Fruit fly (Drosophila melanogaster) whole organism, embryonic: ENCODE data around the gene zye.

ENCODE experiments used
- Atf6 ChIP-seq: fragments of 200-800 bp; sonication (Bioruptor generic); IDR thresholded peaks from 2 replicates; pipeline ENCODE4 v1.3.6; 2022; ENCODE audit warnings: missing biosample characterization, missing genetic modification characterization
- BtbVII ChIP-seq: fragments of 200-800 bp; sonication (Bioruptor generic); optimal IDR thresholded peaks from 3 replicates; lab custom pipeline; 2017; ENCODE audit warnings: missing biosample characterization, mild to moderate bottlenecking, missing genetic modification characterization
- CG11560 ChIP-seq: fragments of 200-800 bp; sonication (Bioruptor generic); IDR thresholded peaks from 3 replicates; pipeline ENCODE4 v1.3.6; 2022; ENCODE audit warnings: missing biosample characterization, missing genetic modification characterization
- CG13775 ChIP-seq: fragments of 200-800 bp; sonication (Bioruptor generic); optimal IDR thresholded peaks from 3 replicates; lab custom pipeline; 2017; ENCODE audit warnings: missing biosample characterization, mild to moderate bottlenecking, missing genetic modification characterization
- CG1529 ChIP-seq: fragments of 200-800 bp; sonication (Bioruptor generic); optimal IDR thresholded peaks from 3 replicates; lab custom pipeline; 2018; ENCODE audit warnings: missing biosample characterization, missing genetic modification characterization
- CG15601 ChIP-seq: fragments of 200-800 bp; sonication (Bioruptor generic); optimal IDR thresholded peaks from 3 replicates; lab custom pipeline; 2019; ENCODE audit warnings: missing biosample characterization, mild to moderate bottlenecking, missing genetic modification characterization, moderate library complexity
- CG17568 ChIP-seq: fragments of 200-800 bp; sonication (Bioruptor generic); optimal IDR thresholded peaks from 2 replicates; lab custom pipeline; 2018; ENCODE audit warnings: missing biosample characterization, mild to moderate bottlenecking, missing genetic modification characterization, moderate library complexity
- CG17912 ChIP-seq: fragments of 200-800 bp; sonication (Bioruptor generic); optimal IDR thresholded peaks from 2 replicates; lab custom pipeline; 2018; ENCODE audit warnings: missing biosample characterization, mild to moderate bottlenecking, missing genetic modification characterization
- CG18011 ChIP-seq: fragments of 200-800 bp; sonication (Bioruptor generic); optimal IDR thresholded peaks from 2 replicates; lab custom pipeline; 2017; ENCODE audit warnings: missing biosample characterization, missing genetic modification characterization, mild to moderate bottlenecking, moderate library complexity, missing genotype
- CG18262 ChIP-seq: fragments of 200-800 bp; optimal IDR thresholded peaks from 3 replicates; lab custom pipeline; 2019; ENCODE audit warnings: missing biosample characterization, mild to moderate bottlenecking, missing genetic modification characterization, moderate library complexity
- CG2120 ChIP-seq: fragments of 200-800 bp; sonication (Bioruptor generic); optimal IDR thresholded peaks from 3 replicates; lab custom pipeline; 2016; ENCODE audit warnings: missing biosample characterization, missing genetic modification characterization
- CG2199 ChIP-seq: fragments of 200-800 bp; sonication (Bioruptor generic); IDR thresholded peaks from 3 replicates; pipeline ENCODE4 v1.3.6; 2022; ENCODE audit warnings: missing biosample characterization, missing genetic modification characterization
- CG31224 ChIP-seq: fragments of 200-800 bp; sonication (Bioruptor generic); IDR thresholded peaks from 2 replicates; pipeline ENCODE4 v1.3.6; 2022; ENCODE audit warnings: missing biosample characterization, missing genetic modification characterization
- CG31388 ChIP-seq: fragments of 200-800 bp; sonication (Bioruptor generic); optimal IDR thresholded peaks from 2 replicates; lab custom pipeline; 2016; ENCODE audit warnings: missing biosample characterization, missing genetic modification characterization
- CG31441 ChIP-seq: fragments of 200-800 bp; sonication (Bioruptor generic); IDR thresholded peaks from 2 replicates; pipeline ENCODE4 v1.3.6; 2022; ENCODE audit warnings: missing biosample characterization, missing genetic modification characterization
- CG4424 ChIP-seq: fragments of 200-800 bp; sonication (Bioruptor generic); optimal IDR thresholded peaks from 3 replicates; lab custom pipeline; 2016; ENCODE audit warnings: missing biosample characterization, missing genetic modification characterization
- CG6683 ChIP-seq: fragments of 200-800 bp; sonication (Bioruptor generic); optimal IDR thresholded peaks from 2 replicates; lab custom pipeline; 2017; ENCODE audit warnings: missing biosample characterization, mild to moderate bottlenecking, missing genetic modification characterization, missing genetic modification reagents
- CG8281 ChIP-seq: fragments of 200-800 bp; sonication (Bioruptor generic); optimal IDR thresholded peaks from 2 replicates; lab custom pipeline; 2018; ENCODE audit warnings: missing biosample characterization, mild to moderate bottlenecking, missing genetic modification characterization, moderate library complexity
- CG8388 ChIP-seq: fragments of 200-800 bp; sonication (Bioruptor generic); optimal IDR thresholded peaks from 2 replicates; lab custom pipeline; 2019; ENCODE audit warnings: missing biosample characterization, mild to moderate bottlenecking, missing genetic modification characterization, moderate library complexity
- CHES-1-like ChIP-seq: fragments of 200-800 bp; sonication (Bioruptor generic); optimal IDR thresholded peaks from 2 replicates; lab custom pipeline; 2016; ENCODE audit warnings: missing biosample characterization, missing genetic modification characterization
- Dfd ChIP-seq, 2 experiments: fragments of >200 bp; optimal IDR thresholded peaks; 2 replicates each; lab custom pipeline; 2017; ENCODE audit warnings: missing biosample characterization in 2 of 2, missing genetic modification characterization in 2 of 2
- Ets97D ChIP-seq: fragments of 200-800 bp; sonication (Bioruptor generic); optimal IDR thresholded peaks from 3 replicates; lab custom pipeline; 2016; ENCODE audit warnings: missing biosample characterization, missing genetic modification characterization
- H15 ChIP-seq: fragments of 200-800 bp; sonication (Bioruptor generic); IDR thresholded peaks from 3 replicates; pipeline ENCODE4 v1.3.6; 2022; ENCODE audit warnings: missing biosample characterization, missing genetic modification characterization
- HLHmδ ChIP-seq: fragments of 200-800 bp; sonication (Bioruptor generic); optimal IDR thresholded peaks from 2 replicates; lab custom pipeline; 2018; ENCODE audit warnings: missing biosample characterization, mild to moderate bottlenecking, missing genetic modification characterization, moderate library complexity
- Hr51 ChIP-seq, 2 experiments: fragments of 200-800 bp; sonication (Bioruptor generic); optimal IDR thresholded peaks; 2 replicates in 1 of 2; 3 replicates in 1 of 2; lab custom pipeline; 2016 to 2018; ENCODE audit warnings: missing biosample characterization in 2 of 2, missing genetic modification characterization in 2 of 2, mild to moderate bottlenecking in 1 of 2, moderate library complexity in 1 of 2
- Kr ChIP-seq: fragments of 200-800 bp; sonication (Bioruptor generic); optimal IDR thresholded peaks from 2 replicates; lab custom pipeline; 2017; ENCODE audit warnings: missing biosample characterization, mild to moderate bottlenecking, missing genetic modification characterization
- Myb ChIP-seq: fragments of 200-800 bp; sonication (Bioruptor generic); optimal IDR thresholded peaks from 2 replicates; lab custom pipeline; 2016; ENCODE audit warnings: missing biosample characterization, missing genetic modification characterization
- Opbp ChIP-seq: fragments of 200-800 bp; sonication (Bioruptor generic); IDR thresholded peaks from 3 replicates; pipeline ENCODE4 v1.3.6; 2022; ENCODE audit warnings: missing biosample characterization, missing genetic modification characterization; ENCODE audit not compliant: partially characterized antibody
- PHDP ChIP-seq: fragments of 200-800 bp; sonication (Bioruptor generic); optimal IDR thresholded peaks from 3 replicates; lab custom pipeline; 2018; ENCODE audit warnings: missing biosample characterization, mild to moderate bottlenecking, missing genetic modification characterization, moderate library complexity
- Xrp1 ChIP-seq: fragments of 200-800 bp; sonication (Bioruptor generic); IDR thresholded peaks from 2 replicates; pipeline ENCODE4 v1.3.6; 2022; ENCODE audit warnings: missing biosample characterization, missing genetic modification characterization
- ac ChIP-seq: fragments of 200-800 bp; sonication (Bioruptor generic); optimal IDR thresholded peaks from 3 replicates; lab custom pipeline; 2017; ENCODE audit warnings: missing biosample characterization, mild to moderate bottlenecking, missing genetic modification characterization
- bowl ChIP-seq: fragments of 200-800 bp; sonication (Bioruptor generic); IDR thresholded peaks from 2 replicates; pipeline ENCODE4 v1.3.6; 2022; ENCODE audit warnings: missing biosample characterization, missing genetic modification characterization
- chinmo ChIP-seq: fragments of 200-800 bp; sonication (Bioruptor generic); IDR thresholded peaks from 4 replicates; pipeline ENCODE4 v1.3.6; 2022; ENCODE audit warnings: missing biosample characterization, missing genetic modification characterization; ENCODE audit not compliant: partially characterized antibody
- crol ChIP-seq: fragments of 200-800 bp; sonication (Bioruptor generic); IDR thresholded peaks from 2 replicates; pipeline ENCODE4 v1.3.6; 2022; ENCODE audit warnings: missing biosample characterization, missing genetic modification characterization
- dm ChIP-seq: fragments of 200-800 bp; sonication (Bioruptor generic); optimal IDR thresholded peaks from 3 replicates; lab custom pipeline; 2016; ENCODE audit warnings: missing biosample characterization, missing genetic modification characterization
- hbn ChIP-seq: fragments of 200-800 bp; sonication (Bioruptor generic); IDR thresholded peaks from 2 replicates; pipeline ENCODE4 v1.3.6; 2022; ENCODE audit warnings: missing biosample characterization, missing genetic modification characterization; ENCODE audit not compliant: partially characterized antibody
- hkb ChIP-seq, 2 experiments: fragments of 200-800 bp in 1 of 2; fragments of >200 bp in 1 of 2; sonication (Bioruptor generic) in 1 of 2; IDR thresholded peaks in 1 of 2; optimal IDR thresholded peaks in 1 of 2; 2 replicates each; pipeline versions ENCODE4 v1.3.6 to Lab custom; 2017 to 2022; ENCODE audit warnings: missing biosample characterization in 1 of 2, missing genetic modification characterization in 1 of 2
- jing ChIP-seq: fragments of 200-800 bp; sonication (Bioruptor generic); optimal IDR thresholded peaks from 2 replicates; lab custom pipeline; 2018; ENCODE audit warnings: missing biosample characterization, mild to moderate bottlenecking, missing genetic modification characterization
- mam ChIP-seq: fragments of 200-800 bp; sonication (Bioruptor generic); optimal IDR thresholded peaks from 3 replicates; lab custom pipeline; 2016; ENCODE audit warnings: missing biosample characterization, missing genetic modification characterization
- peb ChIP-seq: fragments of 200-800 bp; sonication (Bioruptor generic); IDR thresholded peaks from 2 replicates; pipeline ENCODE4 v1.3.6; 2022; ENCODE audit warnings: missing biosample characterization, missing genetic modification characterization
- pfk ChIP-seq: fragments of 200-800 bp; sonication (Bioruptor generic); optimal IDR thresholded peaks from 2 replicates; lab custom pipeline; 2018; ENCODE audit warnings: missing biosample characterization, mild to moderate bottlenecking, missing genetic modification characterization, moderate library complexity
- pho ChIP-seq: fragments of 200-800 bp; sonication (Bioruptor generic); optimal IDR thresholded peaks from 2 replicates; lab custom pipeline; 2016; ENCODE audit warnings: missing biosample characterization, missing genetic modification characterization
- pnt ChIP-seq: fragments of 200-800 bp; sonication (Bioruptor generic); optimal IDR thresholded peaks from 3 replicates; lab custom pipeline; 2016; ENCODE audit warnings: missing biosample characterization, missing genetic modification characterization
- tx ChIP-seq: fragments of 200-800 bp; sonication (Bioruptor generic); optimal IDR thresholded peaks from 2 replicates; lab custom pipeline; 2016; ENCODE audit warnings: missing biosample characterization, missing genetic modification characterization
- vnd ChIP-seq: fragments of 200-800 bp; sonication (Bioruptor generic); IDR thresholded peaks from 3 replicates; pipeline ENCODE4 v1.3.6; 2022; ENCODE audit warnings: missing biosample characterization, missing genetic modification characterization; ENCODE audit not compliant: partially characterized antibody
- yki ChIP-seq: fragments of >200 bp; optimal IDR thresholded peaks from 3 replicates; lab custom pipeline; 2018

zye gene

DNA sequence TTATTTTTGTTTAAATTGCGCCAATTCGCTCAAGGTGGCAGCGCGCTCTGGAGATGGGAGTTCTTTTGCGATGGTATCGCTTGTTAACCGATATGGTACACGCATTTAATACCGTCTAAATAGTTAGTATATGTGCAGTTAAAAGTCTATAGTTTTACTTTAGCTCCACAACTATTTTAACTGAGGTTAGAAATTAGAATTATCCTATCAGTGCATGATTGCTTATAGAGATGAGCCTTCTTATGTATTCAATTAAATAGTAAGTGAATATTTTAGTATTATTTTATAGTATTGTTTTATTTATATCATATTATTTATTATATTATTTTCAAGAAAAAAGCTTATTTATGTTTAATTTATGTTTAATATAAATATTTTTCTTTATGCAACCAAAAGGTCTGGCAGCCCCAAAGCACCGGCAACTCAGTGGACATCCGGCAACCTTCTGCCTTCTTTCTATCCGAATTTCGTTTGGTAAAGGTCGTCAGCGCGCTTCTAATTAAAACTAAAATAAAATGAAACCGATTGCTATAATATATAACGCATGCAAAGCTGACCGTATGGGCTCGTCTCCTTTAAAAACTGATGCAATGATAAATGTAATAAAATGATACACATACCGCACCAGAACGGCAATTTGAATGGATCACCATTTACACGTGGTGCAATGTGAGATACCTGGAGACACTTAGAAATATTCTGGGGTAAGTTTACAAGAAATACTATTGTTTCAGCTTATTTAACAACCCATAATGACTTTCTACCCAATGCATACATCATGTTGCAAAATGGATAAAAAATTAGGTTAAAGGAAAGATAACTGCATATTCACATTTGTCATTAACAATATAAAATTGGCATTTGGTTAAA lies 39.6 kb downstream of the zye start, which contains the start of gene CG5199 (continued):
- TF ChIP-seq chinmo (GFP tag; lab: Robert Waterston, UW) (no peak), Ets97D (GFP tag; lab: Kevin White, UChicago) (peak; percentile 40), pfk (GFP tag; lab: Kevin White, UChicago) (no peak), CG1529 (GFP tag; lab: Kevin White, UChicago) (no peak), yki (lab: Kevin White, UChicago) (no peak), Xrp1 (peak; percentile 67), CG11560 (tag; lab: Robert Waterston, UW) (peak; percentile 56; the same call in 1 of the 3 replicates), CG15601 (peak; percentile 65), hbn (peak; percentile 61), Atf6 (GFP tag; lab: Robert Waterston, UW) (no peak), vnd (GFP tag; lab: Robert Waterston, UW) (peak; percentile 81), hkb (optimal IDR thresholded peaks at IDR 0.05; lab: Kevin White, UChicago) (no peak), hkb (GFP tag; IDR thresholded peaks at IDR 0.05; lab: Robert Waterston, UW) (no peak), bowl (GFP tag; lab: Robert Waterston, UW) (no peak), CG8388 (GFP tag; lab: Kevin White, UChicago) (peak; percentile 74), peb (GFP tag; lab: Robert Waterston, UW) (no peak), CG18011 (no peak), Myb (GFP tag; lab: Kevin White, UChicago) (peak; percentile 25), Hr51 (GFP tag; optimal IDR thresholded peaks at IDR 0.05; lab: Kevin White, UChicago) (peak; percentile 0 to 65), PHDP (tag; lab: Kevin White, UChicago) (peak; percentile 62), CG17912 (GFP tag; lab: Kevin White, UChicago) (no peak), pho (GFP tag; lab: Kevin White, UChicago) (peak; percentile 15), crol (GFP tag; lab: Robert Waterston, UW) (no peak; the same call in 1 of the 2 replicates), CG2199 (GFP tag; lab: Robert Waterston, UW) (no peak), CG13775 (GFP tag; lab: Kevin White, UChicago) (peak; percentile 85), CG31388 (GFP tag; lab: Kevin White, UChicago) (peak; percentile 56), CHES-1-like (GFP tag; lab: Kevin White, UChicago) (peak; percentile 28), jing (GFP tag; lab: Kevin White, UChicago) (no peak)
- TF ChIP-seq, all 482 proteins: peak for 275

DNA sequence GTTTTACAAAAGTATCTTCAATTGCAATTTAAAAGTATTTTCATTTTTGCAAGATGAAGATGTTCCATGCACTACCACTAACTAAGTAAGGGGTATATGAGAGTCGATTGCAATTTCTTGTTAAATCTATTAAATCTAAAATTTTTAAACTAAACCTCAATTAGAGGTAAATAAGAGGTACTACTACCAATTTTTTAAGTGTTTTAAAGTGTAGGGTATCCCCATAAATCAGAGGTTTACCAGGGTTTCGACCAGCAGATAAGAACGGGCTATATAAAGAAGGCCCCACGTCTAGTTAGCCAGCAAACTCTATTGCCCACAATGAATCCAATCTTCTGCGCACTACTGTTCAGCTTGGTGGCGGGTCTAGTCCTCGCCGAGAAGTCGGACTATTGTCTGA lies 47.0 kb downstream of the zye start, which contains the start of gene mag:
Gene mag, plus strand, starts transcription at position 301 of the 400 bp plus-strand sequence.
- TF ChIP-seq HLHmδ (GFP tag; lab: Kevin White, UChicago) (no peak), CG2120 (no peak), Opbp (GFP tag; lab: Robert Waterston, UW) (no peak), tx (GFP tag; lab: Kevin White, UChicago) (no peak), CG18262 (tag; lab: Kevin White, UChicago) (no peak), CG6683 (no peak), dm (GFP tag; lab: Kevin White, UChicago) (no peak), mam (GFP tag; lab: Kevin White, UChicago) (no peak), BtbVII (GFP tag; lab: Kevin White, UChicago) (no peak), Dfd (GFP tag; optimal IDR thresholded peaks at IDR 0.05; lab: Kevin White, UChicago) (no peak), H15 (no peak), CG31224 (GFP tag; lab: Robert Waterston, UW) (no peak), CG4424 (GFP tag; lab: Kevin White, UChicago) (no peak), Kr (no peak), CG31441 (GFP tag; lab: Robert Waterston, UW) (no peak), pnt (GFP tag; lab: Kevin White, UChicago) (no peak), ac (GFP tag; lab: Kevin White, UChicago) (no peak), CG17568 (GFP tag; lab: Kevin White, UChicago) (no peak), pho (GFP tag; lab: Kevin White, UChicago) (no peak), CG8281 (tag; lab: Kevin White, UChicago) (no peak)
